Worm (Caenorhabditis elegans) whole organism, mixed stage, embryonic: ENCODE results near the gene C49C3.21.
A peak's percentile ranks its signal among the peaks of the same experiment; 100 is the strongest.

ENCODE experiments used
- bed-3 ChIP-seq: fragments of 200-800 bp; sonication (Bioruptor generic); optimal IDR thresholded peaks from 3 replicates; lab custom pipeline; 2018; ENCODE audit warnings: mild to moderate bottlenecking, missing genetic modification characterization, moderate library complexity, missing compliant biosample characterization
- blmp-1 ChIP-seq: fragments of 150-350 bp; optimal IDR thresholded peaks from 2 replicates; lab custom pipeline; 2014; ENCODE audit warnings: missing biosample characterization, missing genetic modification characterization
- ceh-39 ChIP-seq: fragments of 150-350 bp; optimal IDR thresholded peaks from 2 replicates; lab custom pipeline; 2014; ENCODE audit warnings: missing biosample characterization, missing genetic modification characterization
- ceh-43 ChIP-seq: fragments of 200-800 bp; sonication (Bioruptor generic); optimal IDR thresholded peaks from 2 replicates; lab custom pipeline; 2018; ENCODE audit warnings: mild to moderate bottlenecking, missing genetic modification characterization, moderate library complexity, missing compliant biosample characterization
- ceh-83 ChIP-seq: fragments of 200-800 bp; sonication (Bioruptor generic); optimal IDR thresholded peaks from 2 replicates; lab custom pipeline; 2018; ENCODE audit warnings: mild to moderate bottlenecking, missing genetic modification characterization, missing compliant biosample characterization
- ces-1 ChIP-seq: fragments of 150-350 bp; optimal IDR thresholded peaks from 2 replicates; lab custom pipeline; 2014; ENCODE audit warnings: missing biosample characterization, missing genetic modification reagents, missing genetic modification characterization
- cnd-1 ChIP-seq: fragments of 200-800 bp; sonication (Bioruptor generic); optimal IDR thresholded peaks from 2 replicates; lab custom pipeline; 2018; ENCODE audit warnings: mild to moderate bottlenecking, missing genetic modification characterization, missing compliant biosample characterization
- drap-1 ChIP-seq: fragments of 200-800 bp; sonication (Bioruptor generic); optimal IDR thresholded peaks from 3 replicates; lab custom pipeline; 2018; ENCODE audit warnings: mild to moderate bottlenecking, missing genetic modification characterization, missing compliant biosample characterization
- elt-3 ChIP-seq: fragments of 150-350 bp; optimal IDR thresholded peaks from 2 replicates; lab custom pipeline; 2014; ENCODE audit warnings: missing biosample characterization, missing genetic modification characterization
- flh-1 ChIP-seq: fragments of 200-800 bp; sonication (Bioruptor generic); optimal IDR thresholded peaks from 2 replicates; lab custom pipeline; 2018; ENCODE audit warnings: mild to moderate bottlenecking, missing genetic modification characterization, moderate library complexity, missing compliant biosample characterization
- hlh-1 ChIP-seq: fragments of 150-350 bp; optimal IDR thresholded peaks from 2 replicates; lab custom pipeline; 2014; ENCODE audit warnings: missing biosample characterization, missing genetic modification reagents, missing genetic modification characterization
- lin-13 ChIP-seq: fragments of 150-350 bp; optimal IDR thresholded peaks from 2 replicates; lab custom pipeline; 2014; ENCODE audit warnings: missing biosample characterization, missing genetic modification characterization
- lin-32 ChIP-seq: fragments of 200-800 bp; sonication (Bioruptor generic); optimal IDR thresholded peaks from 2 replicates; lab custom pipeline; 2018; ENCODE audit warnings: mild to moderate bottlenecking, missing genetic modification characterization, missing compliant biosample characterization
- lsy-2 ChIP-seq: fragments of 150-350 bp; optimal IDR thresholded peaks from 2 replicates; lab custom pipeline; 2014; ENCODE audit warnings: missing biosample characterization, missing genetic modification characterization
- mab-5 ChIP-seq: fragments of 150-350 bp; optimal IDR thresholded peaks from 2 replicates; lab custom pipeline; 2014; ENCODE audit warnings: missing biosample characterization, missing genetic modification characterization
- mls-2 ChIP-seq: sonication (generic microtip); optimal IDR thresholded peaks from 2 replicates; lab custom pipeline; 2016; ENCODE audit warnings: mild to moderate bottlenecking, missing genetic modification characterization, moderate library complexity, missing compliant biosample characterization
- nhr-12 ChIP-seq: fragments of 150-350 bp; optimal IDR thresholded peaks from 2 replicates; lab custom pipeline; 2014; ENCODE audit warnings: missing biosample characterization, missing genetic modification characterization
- nhr-2 ChIP-seq: fragments of 150-350 bp; optimal IDR thresholded peaks from 2 replicates; lab custom pipeline; 2014; ENCODE audit warnings: missing biosample characterization, missing genetic modification characterization
- nhr-237 ChIP-seq: fragments of 150-350 bp; optimal IDR thresholded peaks from 2 replicates; lab custom pipeline; 2014; ENCODE audit warnings: missing biosample characterization, missing genetic modification characterization
- nhr-28 ChIP-seq: fragments of 150-350 bp; optimal IDR thresholded peaks from 2 replicates; lab custom pipeline; 2014; ENCODE audit warnings: missing biosample characterization, missing genetic modification characterization
- pha-4 ChIP-seq: fragments of 150-350 bp; optimal IDR thresholded peaks from 2 replicates; lab custom pipeline; 2018; ENCODE audit warnings: missing biosample characterization, missing genetic modification reagents, missing genetic modification characterization
- sem-2 ChIP-seq: fragments of 200-800 bp; sonication (Bioruptor generic); optimal IDR thresholded peaks from 2 replicates; lab custom pipeline; 2018; ENCODE audit warnings: mild to moderate bottlenecking, missing genetic modification characterization, missing compliant biosample characterization
- snpc-4 ChIP-seq: fragments of 150-350 bp; optimal IDR thresholded peaks from 2 replicates; lab custom pipeline; 2014; ENCODE audit warnings: missing biosample characterization, missing genetic modification characterization
- sptf-1 ChIP-seq: sonication (generic microtip); optimal IDR thresholded peaks from 2 replicates; lab custom pipeline; 2017; ENCODE audit warnings: mild to moderate bottlenecking, missing genetic modification characterization, moderate library complexity, missing compliant biosample characterization
- tbx-8 ChIP-seq: fragments of 200-800 bp; sonication (Bioruptor generic); optimal IDR thresholded peaks from 2 replicates; lab custom pipeline; 2018; ENCODE audit warnings: mild to moderate bottlenecking, missing genetic modification characterization, moderate library complexity, missing compliant biosample characterization
- unc-39 ChIP-seq: fragments of 150-350 bp; optimal IDR thresholded peaks from 2 replicates; lab custom pipeline; 2014; ENCODE audit warnings: missing biosample characterization, missing genetic modification characterization
- unc-62 ChIP-seq: fragments of 150-350 bp; optimal IDR thresholded peaks from 2 replicates; lab custom pipeline; 2014; ENCODE audit warnings: missing biosample characterization, missing genetic modification reagents, missing genetic modification characterization
- zip-8 ChIP-seq: fragments of 150-350 bp; optimal IDR thresholded peaks from 2 replicates; lab custom pipeline; 2014; ENCODE audit warnings: missing biosample characterization, missing genetic modification characterization

Gene C49C3.21

DNA sequence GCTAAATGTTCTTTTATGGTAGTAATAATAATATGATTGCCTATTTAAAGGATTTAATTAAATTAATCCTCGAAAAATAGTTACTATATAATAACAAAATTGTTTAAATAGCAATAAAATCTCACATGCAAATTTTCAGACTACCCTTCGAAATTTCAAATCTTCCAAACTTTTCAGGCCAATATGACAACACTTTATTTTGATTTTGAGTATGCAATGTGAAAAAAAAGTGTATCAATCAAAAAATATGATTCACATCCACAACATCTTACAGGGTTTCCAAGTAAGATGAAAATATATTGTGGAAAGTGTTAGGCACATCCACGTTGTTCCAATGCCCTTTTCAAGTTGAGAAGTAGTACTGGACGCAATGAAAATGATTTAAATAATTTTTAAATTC lies 30.9 kb upstream of the C49C3.21 start, which contains the start of gene snf-9:
snf-9 (plus strand) TSS at position 301 of the 400 bp plus-strand sequence.
- no peak for TF ChIP-seq drap-1 (GFP tag; lab: Kevin White, UChicago)
- no peak for TF ChIP-seq elt-3 (tag; lab: Kevin White, UChicago)
- no peak for TF ChIP-seq hlh-1 (tag; lab: Kevin White, UChicago)
- no peak for TF ChIP-seq ceh-83 (GFP tag; lab: Kevin White, UChicago)
- TF ChIP-seq nhr-2 (tag; lab: Kevin White, UChicago), result no peak
- no peak for TF ChIP-seq nhr-12 (tag; lab: Kevin White, UChicago)
- TF ChIP-seq lin-32 (GFP tag; lab: Kevin White, UChicago), result no peak
- TF ChIP-seq cnd-1, result no peak
- TF ChIP-seq unc-62 (GFP tag; lab: Kevin White, UChicago), result no peak
- TF ChIP-seq snpc-4 (tag; lab: Kevin White, UChicago), result no peak
- TF ChIP-seq ceh-39, result no peak
- no peak for TF ChIP-seq sem-2
- no peak for TF ChIP-seq ces-1
- no peak for TF ChIP-seq unc-39
- no peak for TF ChIP-seq tbx-8
- no peak for TF ChIP-seq flh-1 (GFP tag; lab: Kevin White, UChicago)
- no peak for TF ChIP-seq blmp-1 (tag; lab: Kevin White, UChicago)
- TF ChIP-seq lin-13 (tag; lab: Kevin White, UChicago), result no peak

DNA sequence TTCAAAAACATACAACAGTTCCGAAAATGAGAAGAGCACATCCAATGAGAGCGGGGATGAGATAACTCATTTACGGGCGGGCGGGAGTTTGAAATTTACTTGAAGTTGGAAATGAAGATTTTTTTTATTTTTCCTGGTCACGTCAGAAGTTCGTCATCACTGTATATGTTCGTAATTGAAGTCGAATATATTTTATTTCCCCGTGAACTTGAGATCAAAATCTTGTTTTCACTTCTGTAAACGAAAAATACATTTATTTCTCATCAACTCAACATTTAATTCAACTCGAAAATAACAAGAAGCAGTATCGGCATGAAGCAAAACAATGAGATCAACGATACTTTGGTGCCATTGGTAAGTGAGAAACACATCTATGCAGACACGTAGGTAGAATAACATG lies 26.4 kb upstream of the C49C3.21 start, which contains the start of gene C49C3.20:
C49C3.20 (minus strand) TSS at position 101 of the 400 bp plus-strand sequence.
- TF ChIP-seq snpc-4 (tag; lab: Kevin White, UChicago) (no peak), tbx-8 (no peak), sem-2 (no peak), mab-5 (no peak), mls-2 (tag; lab: Kevin White, UChicago) (no peak), pha-4 (tag; lab: Kevin White, UChicago) (no peak), blmp-1 (tag; lab: Kevin White, UChicago) (no peak), ceh-39 (no peak), sptf-1 (tag; lab: Kevin White, UChicago) (no peak), ceh-83 (GFP tag; lab: Kevin White, UChicago) (no peak), bed-3 (GFP tag; lab: Kevin White, UChicago) (no peak), hlh-1 (tag; lab: Kevin White, UChicago) (no peak), nhr-2 (tag; lab: Kevin White, UChicago) (no peak)

DNA sequence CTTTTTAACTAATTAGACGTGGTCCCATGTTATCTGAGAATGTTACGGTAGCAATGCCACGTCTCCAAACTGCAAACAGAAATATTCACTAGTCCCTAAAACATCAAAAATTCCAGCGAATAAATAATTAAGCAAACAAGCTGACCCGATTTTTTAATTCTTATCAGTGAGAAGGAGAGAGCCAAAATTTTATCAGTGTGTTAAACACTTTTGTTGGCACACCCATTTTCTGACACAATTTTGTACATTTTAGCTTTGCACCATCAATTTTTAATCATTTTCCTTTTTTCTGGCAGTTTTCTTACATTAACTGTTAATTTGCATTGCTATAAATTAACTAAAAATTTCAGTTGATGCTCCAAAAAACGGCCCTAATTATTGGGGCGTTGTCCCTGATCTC lies 22.3 kb upstream of the C49C3.21 start, which contains the start of gene C49C3.4:
C49C3.4 (plus strand) TSS at position 351 of the 400 bp plus-strand sequence.
- TF ChIP-seq sptf-1 (tag; lab: Kevin White, UChicago) (no peak), nhr-2 (tag; lab: Kevin White, UChicago) (no peak), nhr-237 (tag; lab: Kevin White, UChicago) (no peak), mab-5 (no peak), unc-39 (no peak)

DNA sequence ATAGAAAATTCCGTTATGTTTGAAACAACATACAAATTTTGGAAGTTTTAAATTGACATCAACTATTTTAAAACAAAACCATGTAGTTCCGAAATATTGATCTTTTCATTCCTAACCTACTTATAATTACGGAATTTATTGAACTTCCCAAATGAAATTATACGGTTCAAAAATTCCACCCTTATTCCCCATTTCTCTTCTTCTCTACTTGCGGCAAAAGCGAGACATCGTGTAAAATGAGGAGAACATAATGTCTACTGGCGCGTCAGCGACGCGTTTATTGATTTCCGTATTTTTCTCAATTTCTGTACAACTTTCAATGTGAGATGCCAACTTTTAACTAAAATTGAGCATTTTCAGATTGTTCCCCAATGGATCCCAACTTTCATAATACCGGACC lies 13.9 kb upstream of the C49C3.21 start, which contains the start of gene ceh-88:
ceh-88 (plus strand) TSS at position 355 of the 400 bp plus-strand sequence.
- TF ChIP-seq ces-1 (peak; percentile 84), flh-1 (GFP tag; lab: Kevin White, UChicago) (no peak)

DNA sequence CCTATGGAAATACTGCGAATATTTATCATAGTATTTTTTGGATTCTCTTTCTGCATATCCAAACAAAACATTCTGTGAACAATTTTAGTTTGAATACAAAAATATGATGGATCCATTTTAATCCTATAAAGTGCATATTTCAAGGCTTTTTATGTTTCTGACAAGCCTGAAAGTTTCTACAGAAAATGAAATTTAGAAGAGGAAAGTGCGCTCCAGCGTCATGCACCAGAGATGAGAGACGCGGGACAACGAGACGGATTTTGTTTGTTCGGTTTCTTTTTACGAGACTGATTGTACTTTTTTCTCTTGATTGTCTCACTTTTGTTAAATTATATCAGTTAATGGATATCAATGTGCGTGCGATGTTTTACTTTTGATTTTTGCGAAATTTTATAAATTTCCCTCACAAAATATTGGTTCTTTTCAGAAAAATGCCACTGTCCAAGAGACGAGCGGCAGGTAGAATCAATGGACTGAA lies 11.6 kb upstream of the C49C3.21 start, which contains the start of gene C49C3.6:
C49C3.6 (plus strand) TSS at position 428 of the 478 bp plus-strand sequence.
- no peak for TF ChIP-seq lin-32 (GFP tag; lab: Kevin White, UChicago)
- TF ChIP-seq ces-1, result peak; percentile 73
- no peak for TF ChIP-seq tbx-8
- TF ChIP-seq ceh-43 (GFP tag; lab: Kevin White, UChicago), result no peak
- no peak for TF ChIP-seq nhr-237 (tag; lab: Kevin White, UChicago)
- no peak for TF ChIP-seq sptf-1 (tag; lab: Kevin White, UChicago)
- TF ChIP-seq nhr-2 (tag; lab: Kevin White, UChicago), result no peak
- no peak for TF ChIP-seq zip-8

DNA sequence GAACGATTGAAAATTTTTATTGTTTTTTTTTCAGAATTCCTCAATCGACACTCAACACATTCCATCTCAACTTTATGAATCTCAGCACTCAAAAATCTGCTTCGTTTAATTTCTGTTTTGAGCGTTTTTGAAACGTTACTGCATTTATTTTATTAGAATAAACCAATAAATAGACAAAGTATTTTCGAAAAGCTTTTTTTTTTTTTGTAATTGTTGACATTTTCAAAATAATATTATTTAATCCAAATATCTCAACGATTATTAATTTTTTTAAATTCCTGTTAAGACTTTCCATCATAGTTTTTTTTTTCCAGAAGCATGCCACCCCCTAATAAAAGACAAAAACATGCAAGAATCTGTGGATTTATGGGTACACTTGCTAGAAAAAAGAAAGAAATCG lies 10.5 kb upstream of the C49C3.21 start, which contains the start of gene C49C3.7:
C49C3.7 (plus strand) TSS at position 301 of the 400 bp plus-strand sequence.
- TF ChIP-seq nhr-28 (tag; lab: Kevin White, UChicago), result no peak
- TF ChIP-seq hlh-1 (tag; lab: Kevin White, UChicago), result no peak
- no peak for TF ChIP-seq tbx-8
- no peak for TF ChIP-seq pha-4 (tag; lab: Kevin White, UChicago)
- TF ChIP-seq flh-1 (GFP tag; lab: Kevin White, UChicago), result no peak
- no peak for TF ChIP-seq lsy-2 (tag; lab: Kevin White, UChicago)
